Worm (Caenorhabditis elegans) whole organism, L1 larva: ENCODE data around the gene C06A12.3.

Source experiments
- aly-2 ChIP-seq: fragments of 150-350 bp; optimal IDR thresholded peaks from 2 replicates; lab custom pipeline; 2014; ENCODE audit warnings: missing biosample characterization, missing genetic modification characterization
- dsc-1 ChIP-seq: sonication (generic microtip); optimal IDR thresholded peaks from 2 replicates; lab custom pipeline; 2016; ENCODE audit warnings: mild to moderate bottlenecking, missing genetic modification characterization, missing compliant biosample characterization
- egl-27 ChIP-seq, 2 experiments: fragments of 150-350 bp in 1 of 2; sonication (generic microtip); optimal IDR thresholded peaks; 3 replicates each; lab custom pipeline; 2017 to 2018; ENCODE audit warnings: missing biosample characterization in 2 of 2, missing genetic modification characterization in 2 of 2, missing genetic modification reagents in 2 of 2
- elt-2 ChIP-seq: sonication (generic microtip); optimal IDR thresholded peaks from 2 replicates; lab custom pipeline; 2016; ENCODE audit warnings: missing genetic modification characterization, mild to moderate bottlenecking, inconsistent platforms, missing compliant biosample characterization, missing genetic modification reagents
- elt-3 ChIP-seq, 6 experiments: fragments of 150-350 bp in 1 of 6; sonication (generic microtip); optimal IDR thresholded peaks; 2 replicates each; lab custom pipeline; 2017 to 2018; ENCODE audit warnings: missing biosample characterization in 6 of 6, missing genetic modification characterization in 6 of 6, inconsistent platforms in 1 of 6
- lin-13 ChIP-seq: fragments of 150-350 bp; optimal IDR thresholded peaks from 2 replicates; lab custom pipeline; 2014; ENCODE audit warnings: missing biosample characterization, missing genetic modification reagents, missing genetic modification characterization
- nhr-12 ChIP-seq: sonication (generic microtip); optimal IDR thresholded peaks from 2 replicates; lab custom pipeline; 2017; ENCODE audit warnings: missing biosample characterization, missing genetic modification characterization
- nhr-90 ChIP-seq: sonication (generic microtip); optimal IDR thresholded peaks from 2 replicates; lab custom pipeline; 2016; ENCODE audit warnings: mild to moderate bottlenecking, missing genetic modification characterization, missing compliant biosample characterization; ENCODE audit not compliant: poor library complexity
- skn-1 ChIP-seq: fragments of 150-350 bp; optimal IDR thresholded peaks from 2 replicates; lab custom pipeline; 2014; ENCODE audit warnings: missing biosample characterization, missing genetic modification characterization
- tbx-2 ChIP-seq: sonication (generic microtip); optimal IDR thresholded peaks from 2 replicates; lab custom pipeline; 2016; ENCODE audit warnings: missing genetic modification characterization, missing compliant biosample characterization
- ztf-11 ChIP-seq, 2 experiments: sonication (generic microtip); optimal IDR thresholded peaks; 2 replicates each; lab custom pipeline; 2016 to 2017; ENCODE audit warnings: missing genetic modification characterization in 2 of 2, missing biosample characterization in 1 of 2, missing compliant biosample characterization in 1 of 2

ce11 chrIV:17417723-17418122 is 9.8 kb upstream of the C06A12.3 start, which contains the start of gene npr-26:
- TF ChIP-seq skn-1 (tag; lab: Kevin White, UChicago) = no peak
- no peak for TF ChIP-seq nhr-90 (tag; lab: Kevin White, UChicago)
- no peak for TF ChIP-seq tbx-2
- TF ChIP-seq nhr-12 (tag; lab: Kevin White, UChicago) = no peak
- TF ChIP-seq aly-2 (tag; lab: Kevin White, UChicago) = no peak
- TF ChIP-seq dsc-1 (tag; lab: Kevin White, UChicago) = no peak
- no peak for TF ChIP-seq egl-27 (tag; optimal IDR thresholded peaks at IDR 0.05; lab: Kevin White, UChicago)
- no peak for TF ChIP-seq elt-3 (tag; optimal IDR thresholded peaks at IDR 0.05; lab: Kevin White, UChicago)
- no peak for TF ChIP-seq elt-2 (tag; lab: Kevin White, UChicago)
- TF ChIP-seq ztf-11 (tag; optimal IDR thresholded peaks at IDR 0.05; lab: Kevin White, UChicago) = no peak
- TF ChIP-seq lin-13 (GFP tag; lab: Kevin White, UChicago) = no peak
